Fruit fly (Drosophila melanogaster): ENCODE measurements around the gene beta-Spec.

beta-Spec gene

DNA sequence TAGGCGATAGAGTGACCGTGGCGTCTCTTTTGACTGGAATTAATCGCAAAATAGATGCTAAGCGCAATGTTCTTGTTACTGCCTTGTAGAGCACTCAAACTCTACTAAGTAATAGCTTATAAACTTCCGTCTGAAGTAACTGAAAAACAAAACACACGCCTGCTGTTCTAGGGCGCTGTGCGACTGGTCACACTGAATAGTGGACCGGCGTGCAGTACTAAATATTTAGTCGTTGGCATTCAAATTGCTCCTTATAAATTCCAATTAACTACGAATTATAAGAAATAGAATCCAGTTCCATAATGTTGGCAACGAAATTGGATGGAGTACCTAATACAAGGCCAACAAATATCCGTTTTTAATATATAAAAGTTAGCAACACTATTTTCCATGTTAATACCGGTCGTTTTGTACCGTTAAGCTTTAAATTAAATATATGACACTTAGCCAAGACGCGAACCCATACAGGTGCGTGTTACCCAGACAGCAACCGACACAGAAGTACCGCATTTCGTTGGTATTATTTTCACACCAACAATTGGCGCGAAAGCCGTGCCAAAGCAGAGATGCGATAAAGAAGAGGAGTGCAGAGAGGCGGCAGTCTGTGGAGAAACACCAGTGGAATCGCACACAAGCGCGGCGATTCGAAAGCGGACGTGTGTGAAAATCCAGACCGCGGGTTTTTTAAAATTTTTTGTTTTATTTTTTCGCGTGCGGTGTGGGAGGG lies 52.5 kb downstream of the beta-Spec start, which contains the start of the genes CG8173 and raskol (continued):
- TF ChIP-seq CG7963 (GFP tag; IDR thresholded peaks at IDR 0.05; ENCODE audit: partially characterized antibody) = no peak
- TF ChIP-seq CG18764 (GFP tag; optimal IDR thresholded peaks at IDR 0.05) = no peak
- TF ChIP-seq br (optimal IDR thresholded peaks at IDR 0.05) = no peak
- TF ChIP-seq ash1 (GFP tag; optimal IDR thresholded peaks at IDR 0.05) = peak; percentile 30
- no peak for TF ChIP-seq sim (GFP tag; IDR thresholded peaks at IDR 0.05)
- no peak for TF ChIP-seq dpn (GFP tag; optimal IDR thresholded peaks at IDR 0.05)
- TF ChIP-seq Fer3 (tag; optimal IDR thresholded peaks at IDR 0.05) = no peak
- TF ChIP-seq CG3847 (GFP tag; IDR thresholded peaks at IDR 0.05) = 0 out of 2 replicates have a peak, but pooled peaks have one; percentile 8
- no peak for TF ChIP-seq CG10959 (GFP tag; IDR thresholded peaks at IDR 0.05)
- TF ChIP-seq CG15696 (tag; optimal IDR thresholded peaks at IDR 0.05) = no peak
- TF ChIP-seq seq (GFP tag; IDR thresholded peaks at IDR 0.05) = no peak
- TF ChIP-seq Ravus (GFP tag; IDR thresholded peaks at IDR 0.05) = no peak
- no peak for TF ChIP-seq HLHmδ (GFP tag; optimal IDR thresholded peaks at IDR 0.05)
- TF ChIP-seq chif (GFP tag; optimal IDR thresholded peaks at IDR 0.05) = no peak
- no peak for TF ChIP-seq lola (GFP tag; optimal IDR thresholded peaks at IDR 0.05)
- no peak for TF ChIP-seq sens (GFP tag)
- no peak for TF ChIP-seq CG6791 (GFP tag; IDR thresholded peaks at IDR 0.05; ENCODE audit: partially characterized antibody)
- no peak for TF ChIP-seq dmrt11E (tag; optimal IDR thresholded peaks at IDR 0.05)
- no peak for TF ChIP-seq CG18619 (GFP tag; optimal IDR thresholded peaks at IDR 0.05)
- no peak for TF ChIP-seq CG4328 (GFP tag; optimal IDR thresholded peaks at IDR 0.05)
- TF ChIP-seq pzg (GFP tag; optimal IDR thresholded peaks at IDR 0.05) = peak; percentile 91
- peak; percentile 11 for TF ChIP-seq pfk (GFP tag; optimal IDR thresholded peaks at IDR 0.05)
- TF ChIP-seq Chrac-16 (GFP tag; optimal IDR thresholded peaks at IDR 0.05) = no peak
- TF ChIP-seq slbo (GFP tag; IDR thresholded peaks at IDR 0.05) = no peak
- peak; percentile 46 for TF ChIP-seq trem (tag; optimal IDR thresholded peaks at IDR 0.05)
- no peak; the same call in none of the 2 replicates for TF ChIP-seq CG13287 (GFP tag; IDR thresholded peaks at IDR 0.05; ENCODE audit: partially characterized antibody)
- TF ChIP-seq CG17385 (GFP tag; optimal IDR thresholded peaks at IDR 0.05) = peak; percentile 56
- TF ChIP-seq sob (GFP tag; IDR thresholded peaks at IDR 0.05) = peak; percentile 20; the same call in 1 of the 2 replicates
- no peak for TF ChIP-seq fd3F (GFP tag; optimal IDR thresholded peaks at IDR 0.05)
- TF ChIP-seq Kr (GFP tag; optimal IDR thresholded peaks at IDR 0.05) = no peak
- no peak for TF ChIP-seq CG6683 (GFP tag; optimal IDR thresholded peaks at IDR 0.05)
- TF ChIP-seq CG10565 (GFP tag; optimal IDR thresholded peaks at IDR 0.05) = no peak
- no peak for TF ChIP-seq gcm (GFP tag; optimal IDR thresholded peaks at IDR 0.05)
- no peak for TF ChIP-seq CG14014 (GFP tag; IDR thresholded peaks at IDR 0.05)
- TF ChIP-seq CG4282 (GFP tag; optimal IDR thresholded peaks at IDR 0.05) = no peak
- TF ChIP-seq mam (GFP tag; optimal IDR thresholded peaks at IDR 0.05) = no peak
- no peak for TF ChIP-seq Camta (GFP tag; optimal IDR thresholded peaks at IDR 0.05)
- no peak for TF ChIP-seq CG12299 (tag; optimal IDR thresholded peaks at IDR 0.05)
- no peak for TF ChIP-seq dati (GFP tag; IDR thresholded peaks at IDR 0.05)
- no peak for TF ChIP-seq gro (GFP tag; optimal IDR thresholded peaks at IDR 0.05)
- TF ChIP-seq CG9609 (GFP tag; optimal IDR thresholded peaks at IDR 0.05) = no peak
- TF ChIP-seq ranshi (GFP tag; IDR thresholded peaks at IDR 0.05) = no peak
- TF ChIP-seq CG6175 (GFP tag; IDR thresholded peaks at IDR 0.05) = no peak
- TF ChIP-seq CkIIα-i1 (GFP tag; IDR thresholded peaks at IDR 0.05) = no peak
- no peak for TF ChIP-seq Dll (GFP tag; IDR thresholded peaks at IDR 0.05; ENCODE audit: partially characterized antibody)
- no peak for TF ChIP-seq CG17568 (GFP tag; optimal IDR thresholded peaks at IDR 0.05)
- TF ChIP-seq D19A (tag; optimal IDR thresholded peaks at IDR 0.05) = no peak
- peak; percentile 9 for TF ChIP-seq NC2β (GFP tag; optimal IDR thresholded peaks at IDR 0.05)
- no peak for TF ChIP-seq Gsc (GFP tag; IDR thresholded peaks at IDR 0.05)
- no peak for TF ChIP-seq CG5245 (GFP tag; optimal IDR thresholded peaks at IDR 0.05)
